Worm (Caenorhabditis elegans) whole organism, L2 larva: ENCODE measurements around the gene srh-19.
A peak's percentile ranks its signal among the peaks of the same experiment; 100 is the strongest.

Source experiments
- F13H6.1 ChIP-seq: sonication (generic microtip); optimal IDR thresholded peaks from 2 replicates; lab custom pipeline; 2016; ENCODE audit warnings: missing genetic modification characterization, missing compliant biosample characterization
- R02D3.7 ChIP-seq: fragments of 150-350 bp; optimal IDR thresholded peaks from 2 replicates; lab custom pipeline; 2014; ENCODE audit warnings: missing biosample characterization, missing genetic modification characterization
- Y55F3AM.14 ChIP-seq: fragments of 200-800 bp; sonication (Bioruptor generic); optimal IDR thresholded peaks from 2 replicates; lab custom pipeline; 2018; ENCODE audit warnings: mild to moderate bottlenecking, missing genetic modification characterization, missing compliant biosample characterization
- alr-1 ChIP-seq: fragments of 150-350 bp; optimal IDR thresholded peaks from 2 replicates; lab custom pipeline; 2014; ENCODE audit warnings: missing biosample characterization, missing genetic modification characterization
- egl-27 ChIP-seq: sonication (generic microtip); optimal IDR thresholded peaks from 3 replicates; lab custom pipeline; 2017; ENCODE audit warnings: missing biosample characterization, missing genetic modification reagents, missing genetic modification characterization
- elt-1 ChIP-seq: fragments of 150-350 bp; optimal IDR thresholded peaks from 2 replicates; lab custom pipeline; 2014; ENCODE audit warnings: missing biosample characterization, missing genetic modification characterization
- elt-3 ChIP-seq: sonication (generic microtip); optimal IDR thresholded peaks from 2 replicates; lab custom pipeline; 2017; ENCODE audit warnings: missing biosample characterization, missing genetic modification characterization
- lsy-2 ChIP-seq, 2 experiments: fragments of 150-350 bp in 1 of 2; sonication (generic microtip) in 1 of 2; optimal IDR thresholded peaks; 2 replicates each; lab custom pipeline; 2014 to 2017; ENCODE audit warnings: missing biosample characterization in 2 of 2, missing genetic modification characterization in 2 of 2
- mab-5 ChIP-seq: fragments of 150-350 bp; optimal IDR thresholded peaks from 2 replicates; lab custom pipeline; 2014; ENCODE audit warnings: missing biosample characterization, missing genetic modification characterization
- nhr-11 ChIP-seq: fragments of 150-350 bp; optimal IDR thresholded peaks from 2 replicates; lab custom pipeline; 2014; ENCODE audit warnings: missing biosample characterization, missing genetic modification characterization
- nhr-25 ChIP-seq: fragments of 150-350 bp; sonication (generic microtip); optimal IDR thresholded peaks from 3 replicates; lab custom pipeline; 2014; ENCODE audit warnings: missing biosample characterization, missing genetic modification characterization
- unc-39 ChIP-seq: fragments of 150-350 bp; optimal IDR thresholded peaks from 2 replicates; lab custom pipeline; 2014; ENCODE audit warnings: missing biosample characterization, missing genetic modification characterization
- ztf-4 ChIP-seq: fragments of 150-350 bp; optimal IDR thresholded peaks from 2 replicates; lab custom pipeline; 2014; ENCODE audit warnings: missing biosample characterization, missing genetic modification characterization

- TF ChIP-seq nhr-25, result peak; percentile 20
- no peak for TF ChIP-seq nhr-11 (tag; lab: Kevin White, UChicago)
- TF ChIP-seq elt-1 (tag; lab: Kevin White, UChicago), result no peak
- no peak for TF ChIP-seq F13H6.1 (tag; lab: Kevin White, UChicago)
- no peak for TF ChIP-seq alr-1
- TF ChIP-seq R02D3.7, result no peak
- TF ChIP-seq Y55F3AM.14 (GFP tag; lab: Kevin White, UChicago), result no peak
- TF ChIP-seq ztf-4 (tag; lab: Kevin White, UChicago), result no peak
- TF ChIP-seq lsy-2 (tag; optimal IDR thresholded peaks at IDR 0.05; lab: Kevin White, UChicago), result no peak
- TF ChIP-seq mab-5 (tag; lab: Kevin White, UChicago), result no peak
- TF ChIP-seq unc-39 (tag; lab: Kevin White, UChicago), result no peak
- no peak for TF ChIP-seq egl-27 (tag; lab: Kevin White, UChicago)
- no peak for TF ChIP-seq elt-3 (tag; lab: Kevin White, UChicago)
These were observed 45.8 kb downstream of the srh-19 start, which contains the start of gene D1005.2 for ce11 chrX:1458793-1459192.
